Worm (Caenorhabditis elegans) whole organism, L4/young adult: ENCODE results near the gene lec-1.

Experiments used
- W03F9.2 ChIP-seq: fragments of 150-350 bp; optimal IDR thresholded peaks from 2 replicates; lab custom pipeline; 2014; ENCODE audit warnings: missing biosample characterization, missing genetic modification characterization
- him-1 ChIP-seq: sonication (generic microtip); optimal IDR thresholded peaks from 2 replicates; lab custom pipeline; 2016; ENCODE audit warnings: missing genotype, missing genetic modification reagents, missing genetic modification characterization, missing compliant biosample characterization

DNA sequence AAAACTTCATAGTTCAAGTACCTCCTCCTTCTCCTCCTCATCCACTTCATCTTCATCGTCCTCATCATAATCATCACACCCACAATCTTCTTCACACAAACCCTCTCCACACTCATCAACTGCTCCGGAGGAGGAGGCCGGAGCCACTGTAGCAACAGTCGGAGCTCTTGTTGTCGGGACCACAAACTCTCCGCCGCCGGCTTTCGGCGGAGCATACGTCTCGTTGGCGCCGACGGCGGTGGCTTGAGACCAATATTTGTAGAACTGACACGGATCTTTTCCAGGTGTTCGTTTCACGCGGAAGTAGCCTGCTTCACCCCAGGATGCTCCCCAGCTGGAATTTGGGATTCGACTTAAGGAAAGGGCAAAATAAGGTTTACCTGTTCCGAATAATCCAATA, 44.2 kb downstream of the lec-1 start:
- TF ChIP-seq him-1 (no peak), W03F9.2 (no peak)
